Worm (Caenorhabditis elegans): ENCODE data around the gene F59B1.6.

F59B1.6 gene

ce11 chrV:3631591-3631990 lies at the start of gene F59B1.6:
Gene F59B1.6 (minus strand): TSS chrV:3631691.
- no peak for TF ChIP-seq unc-62 (GFP tag; optimal IDR thresholded peaks at IDR 0.05)

- no peak for TF ChIP-seq unc-62 (GFP tag; optimal IDR thresholded peaks at IDR 0.05)
Measured at ce11 chrV:3678513-3678912, 47.0 kb upstream of the F59B1.6 start.

- TF ChIP-seq unc-62 (GFP tag; optimal IDR thresholded peaks at IDR 0.05), result no peak
Measured at ce11 chrV:3677212-3677611, 45.7 kb upstream of the F59B1.6 start.

ce11 chrV:3673080-3673479 lies 41.6 kb upstream of the F59B1.6 start, which contains the start of gene pals-33:
Gene pals-33 (plus strand): TSS chrV:3673380.
- TF ChIP-seq unc-62 (GFP tag; optimal IDR thresholded peaks at IDR 0.05), result no peak

- TF ChIP-seq unc-62 (GFP tag; optimal IDR thresholded peaks at IDR 0.05), result no peak
Measured at ce11 chrV:3670499-3670898, 39.0 kb upstream of the F59B1.6 start, which contains the start of gene Y39H10B.3. Gene Y39H10B.3 (plus strand): TSS chrV:3670799.

ce11 chrV:3668464-3668863 lies 37.0 kb upstream of the F59B1.6 start, which contains the start of gene Y39H10B.2:
Gene Y39H10B.2 (plus strand): TSS chrV:3668764.
- no peak for TF ChIP-seq unc-62 (GFP tag; optimal IDR thresholded peaks at IDR 0.05)

- no peak for TF ChIP-seq unc-62 (GFP tag; optimal IDR thresholded peaks at IDR 0.05)
Measured at ce11 chrV:3666887-3667286, 35.4 kb upstream of the F59B1.6 start, which contains the start of gene str-113. Gene str-113 (minus strand): TSS chrV:3666987.

ce11 chrV:3659472-3659871 lies 28.0 kb upstream of the F59B1.6 start, which contains the start of gene acr-23:
Gene acr-23 (minus strand): TSS chrV:3659572.
- TF ChIP-seq unc-62 (GFP tag; optimal IDR thresholded peaks at IDR 0.05), result no peak

ce11 chrV:3649473-3649872 lies 18.0 kb upstream of the F59B1.6 start, which contains the start of gene str-114:
Gene str-114 (plus strand): TSS chrV:3649773.
- TF ChIP-seq unc-62 (GFP tag; optimal IDR thresholded peaks at IDR 0.05), result no peak

- no peak for TF ChIP-seq unc-62 (GFP tag; optimal IDR thresholded peaks at IDR 0.05)
Measured at ce11 chrV:3647862-3648261, 16.4 kb upstream of the F59B1.6 start, which contains the start of gene F59B1.10. Gene F59B1.10 (minus strand): TSS chrV:3647962.

- no peak for TF ChIP-seq unc-62 (GFP tag; optimal IDR thresholded peaks at IDR 0.05)
Measured at ce11 chrV:3644193-3644693, 12.8 kb upstream of the F59B1.6 start, which contains the start of gene F59B1.8. Gene F59B1.8 (minus strand): TSS chrV:3644243.

- no peak for TF ChIP-seq unc-62 (GFP tag; optimal IDR thresholded peaks at IDR 0.05)
Measured at ce11 chrV:3639873-3640272, 8.4 kb upstream of the F59B1.6 start.

ce11 chrV:3637086-3637485 lies 5.6 kb upstream of the F59B1.6 start, which contains the start of gene srx-41:
Gene srx-41 (minus strand): TSS chrV:3637186.
- TF ChIP-seq unc-62 (GFP tag; optimal IDR thresholded peaks at IDR 0.05), result no peak

ce11 chrV:3634293-3635016 lies 3.0 kb upstream of the F59B1.6 start:
- TF ChIP-seq unc-62 (GFP tag; optimal IDR thresholded peaks at IDR 0.05), result no peak

- no peak for TF ChIP-seq unc-62 (GFP tag; optimal IDR thresholded peaks at IDR 0.05)
Measured at ce11 chrV:3633041-3633440, 1.6 kb upstream of the F59B1.6 start, which contains the start of gene F59B1.2. Gene F59B1.2 (plus strand): TSS chrV:3633341.

- TF ChIP-seq unc-62 (GFP tag; optimal IDR thresholded peaks at IDR 0.05), result no peak
Measured at ce11 chrV:3632249-3633030, 949 bp upstream of the F59B1.6 start.
